Worm (Caenorhabditis elegans): ENCODE measurements around the gene clec-55.
A peak's percentile ranks its signal among the peaks of the same experiment; 100 is the strongest.

- no peak for TF ChIP-seq ztf-11 (tag; optimal IDR thresholded peaks at IDR 0.05)
- no peak for TF ChIP-seq pha-4 (tag; optimal IDR thresholded peaks at IDR 0.05)
- TF ChIP-seq M03D4.4 (tag; optimal IDR thresholded peaks at IDR 0.05), result no peak
- TF ChIP-seq elt-3 (tag; optimal IDR thresholded peaks at IDR 0.05), result no peak
- TF ChIP-seq ceh-83 (GFP tag; optimal IDR thresholded peaks at IDR 0.05), result peak; percentile 1
- TF ChIP-seq blmp-1 (tag; optimal IDR thresholded peaks at IDR 0.05), result no peak
- no peak for TF ChIP-seq ces-1 (GFP tag; optimal IDR thresholded peaks at IDR 0.05)
- no peak for TF ChIP-seq elt-1 (tag; optimal IDR thresholded peaks at IDR 0.05; ENCODE audit: borderline replicate concordance, insufficient read depth)
- no peak for TF ChIP-seq unc-39 (tag; optimal IDR thresholded peaks at IDR 0.05)
- TF ChIP-seq snpc-4 (tag; optimal IDR thresholded peaks at IDR 0.05), result no peak
Observed at ce11 chrV:14468196-14468874, 10.7 kb upstream of the clec-55 start, which contains the start of gene srz-97.
